Comparison of ENCODE assay signal across 1 fruit fly cellular context in genomic region chr3L:8823730-8824374, dm6.
TF ChIP-seq lines count a peak whose summit lies in the region.

No protein-coding gene starts in this region.

TF ChIP-seq in whole organism, embryonic, 481 proteins besides CTCF, POLR2A, EP300 and RAD21 (continued from another document and continues in another):
- TF ChIP-seq hth (optimal IDR thresholded peaks at IDR 0.05; lab: Kevin White, UChicago) (no peak), CG14014 (GFP tag; IDR thresholded peaks at IDR 0.05; lab: Robert Waterston, UW) (0 out of 2 replicates have a peak, but pooled peaks have one; percentile 22), CG5180 (GFP tag; optimal IDR thresholded peaks at IDR 0.05; lab: Kevin White, UChicago) (no peak), Nf-YB (GFP tag; optimal IDR thresholded peaks at IDR 0.05; lab: Kevin White, UChicago) (no peak), tup (GFP tag; optimal IDR thresholded peaks at IDR 0.05; lab: Kevin White, UChicago) (no peak), CG7357 (GFP tag; IDR thresholded peaks at IDR 0.05; lab: Robert Waterston, UW) (peak; percentile 39; the same call in 1 of the 3 replicates), insv (GFP tag; optimal IDR thresholded peaks at IDR 0.05; lab: Kevin White, UChicago) (peak in 1 of 2 experiments; percentile 25), Jarid2 (GFP tag; optimal IDR thresholded peaks at IDR 0.05; lab: Kevin White, UChicago) (no peak), Spps (tag; optimal IDR thresholded peaks at IDR 0.05; lab: Kevin White, UChicago) (peak; percentile 37), Neu2 (GFP tag; optimal IDR thresholded peaks at IDR 0.05; lab: Kevin White, UChicago; ENCODE audit: borderline replicate concordance) (no peak), dan (GFP tag; IDR thresholded peaks at IDR 0.05; lab: Robert Waterston, UW) (no peak), Hr3 (GFP tag; optimal IDR thresholded peaks at IDR 0.05; lab: Kevin White, UChicago) (peak; percentile 44), MESR4 (GFP tag; optimal IDR thresholded peaks at IDR 0.05; lab: Kevin White, UChicago) (no peak), CG10274 (GFP tag; optimal IDR thresholded peaks at IDR 0.05; lab: Kevin White, UChicago) (no peak), CG14965 (GFP tag; optimal IDR thresholded peaks at IDR 0.05; lab: Kevin White, UChicago; ENCODE audit: borderline replicate concordance) (no peak), vvl (GFP tag; IDR thresholded peaks at IDR 0.05; lab: Robert Waterston, UW) (peak; percentile 55), CG11398 (GFP tag; optimal IDR thresholded peaks at IDR 0.05; lab: Kevin White, UChicago) (no peak), corto (GFP tag; optimal IDR thresholded peaks at IDR 0.05; lab: Kevin White, UChicago) (no peak), CG4820 (GFP tag; optimal IDR thresholded peaks at IDR 0.05; lab: Kevin White, UChicago) (peak; percentile 36), C15 (GFP tag; IDR thresholded peaks at IDR 0.05; lab: Robert Waterston, UW) (no peak), CG17385 (GFP tag; optimal IDR thresholded peaks at IDR 0.05; lab: Kevin White, UChicago) (peak; percentile 41), prd (optimal IDR thresholded peaks at IDR 0.05; lab: Kevin White, UChicago) (no peak), prd (GFP tag; IDR thresholded peaks at IDR 0.05; lab: Robert Waterston, UW) (peak; percentile 58), btn (GFP tag; optimal IDR thresholded peaks at IDR 0.05; lab: Kevin White, UChicago) (no peak), hkb (optimal IDR thresholded peaks at IDR 0.05; lab: Kevin White, UChicago) (no peak), hkb (GFP tag; IDR thresholded peaks at IDR 0.05; lab: Robert Waterston, UW) (peak; percentile 32; the same call in 1 of the 2 replicates), mam (GFP tag; optimal IDR thresholded peaks at IDR 0.05; lab: Kevin White, UChicago) (no peak), hb (GFP tag; IDR thresholded peaks at IDR 0.05; lab: Robert Waterston, UW; ENCODE audit: partially characterized antibody) (no peak), mirr (GFP tag; optimal IDR thresholded peaks at IDR 0.05; lab: Kevin White, UChicago) (no peak), Bdp1 (GFP tag; optimal IDR thresholded peaks at IDR 0.05; lab: Kevin White, UChicago) (no peak), ato (GFP tag; IDR thresholded peaks at IDR 0.05; lab: Robert Waterston, UW; ENCODE audit: partially characterized antibody) (no peak), D (optimal IDR thresholded peaks at IDR 0.05; lab: Kevin White, UChicago) (no peak), D (GFP tag; optimal IDR thresholded peaks at IDR 0.05; lab: Kevin White, UChicago) (peak; percentile 45), CG4360 (GFP tag; IDR thresholded peaks at IDR 0.05; lab: Robert Waterston, UW) (no peak), ham (GFP tag; IDR thresholded peaks at IDR 0.05; lab: Robert Waterston, UW) (no peak), salm (tag; optimal IDR thresholded peaks at IDR 0.05; lab: Kevin White, UChicago) (no peak), CG8290 (GFP tag; optimal IDR thresholded peaks at IDR 0.05; lab: Kevin White, UChicago) (no peak), CG8290 (tag; optimal IDR thresholded peaks at IDR 0.05; lab: Kevin White, UChicago) (peak in 1 of 2 experiments; percentile 46), phol (tag; optimal IDR thresholded peaks at IDR 0.05; lab: Kevin White, UChicago) (peak; percentile 56), Elba2 (GFP tag; optimal IDR thresholded peaks at IDR 0.05; lab: Kevin White, UChicago) (no peak), CG2116 (GFP tag; optimal IDR thresholded peaks at IDR 0.05; lab: Kevin White, UChicago) (no peak), h (optimal IDR thresholded peaks at IDR 0.05; lab: Kevin White, UChicago) (no peak), H2.0 (GFP tag; IDR thresholded peaks at IDR 0.05; lab: Robert Waterston, UW) (no peak), ac (GFP tag; optimal IDR thresholded peaks at IDR 0.05; lab: Kevin White, UChicago) (no peak), Chrac-16 (GFP tag; optimal IDR thresholded peaks at IDR 0.05; lab: Kevin White, UChicago) (peak; percentile 7), wek (GFP tag; optimal IDR thresholded peaks at IDR 0.05; lab: Kevin White, UChicago) (no peak), slbo (GFP tag; IDR thresholded peaks at IDR 0.05; lab: Robert Waterston, UW) (peak; percentile 73), CG10366 (GFP tag; IDR thresholded peaks at IDR 0.05; lab: Robert Waterston, UW) (peak; percentile 31; the same call in 1 of the 2 replicates), Kr (GFP tag; optimal IDR thresholded peaks at IDR 0.05; lab: Kevin White, UChicago) (no peak), vnd (GFP tag; IDR thresholded peaks at IDR 0.05; lab: Robert Waterston, UW; ENCODE audit: partially characterized antibody) (no peak), Gug (GFP tag; IDR thresholded peaks at IDR 0.05; lab: Robert Waterston, UW) (peak; percentile 44; the same call in 1 of the 4 replicates), lola (GFP tag; optimal IDR thresholded peaks at IDR 0.05; lab: Kevin White, UChicago) (peak in 1 of 3 experiments; percentile 52), pum (GFP tag; optimal IDR thresholded peaks at IDR 0.05; lab: Kevin White, UChicago) (no peak), CG43689 (GFP tag; IDR thresholded peaks at IDR 0.05; lab: Robert Waterston, UW) (no peak), CG7987 (GFP tag; optimal IDR thresholded peaks at IDR 0.05; lab: Kevin White, UChicago) (no peak), CoRest (tag; optimal IDR thresholded peaks at IDR 0.05; lab: Kevin White, UChicago) (peak; percentile 46), abd-A (tag; optimal IDR thresholded peaks at IDR 0.05; lab: Kevin White, UChicago) (no peak), bcd (GFP tag; optimal IDR thresholded peaks at IDR 0.05; lab: Kevin White, UChicago) (peak; percentile 48), CG13894 (tag; optimal IDR thresholded peaks at IDR 0.05; lab: Kevin White, UChicago) (no peak), NfI (GFP tag; optimal IDR thresholded peaks at IDR 0.05; lab: Kevin White, UChicago) (peak; percentile 38), CG17802 (tag; optimal IDR thresholded peaks at IDR 0.05; lab: Kevin White, UChicago) (no peak), tx (GFP tag; optimal IDR thresholded peaks at IDR 0.05; lab: Kevin White, UChicago) (no peak), Dip2 (GFP tag; IDR thresholded peaks at IDR 0.05; lab: Robert Waterston, UW) (no peak), chm (GFP tag; IDR thresholded peaks at IDR 0.05; lab: Robert Waterston, UW) (no peak), Fer1 (GFP tag; optimal IDR thresholded peaks at IDR 0.05; lab: Kevin White, UChicago) (no peak), gt (GFP tag; IDR thresholded peaks at IDR 0.05; lab: Robert Waterston, UW) (no peak), CG12219 (GFP tag; optimal IDR thresholded peaks at IDR 0.05; lab: Kevin White, UChicago) (peak; percentile 32), CG1233 (GFP tag; optimal IDR thresholded peaks at IDR 0.05; lab: Kevin White, UChicago) (no peak), dysf (GFP tag; IDR thresholded peaks at IDR 0.05; lab: Robert Waterston, UW) (peak; percentile 40; the same call in 1 of the 3 replicates), Med (GFP tag; lab: Kevin White, UChicago) (no peak), CG1602 (GFP tag; optimal IDR thresholded peaks at IDR 0.05; lab: Kevin White, UChicago) (peak; percentile 44), sna (GFP tag; IDR thresholded peaks at IDR 0.05; lab: Robert Waterston, UW; ENCODE audit: partially characterized antibody) (no peak), CG4282 (GFP tag; optimal IDR thresholded peaks at IDR 0.05; lab: Kevin White, UChicago) (no peak), dimm (GFP tag; IDR thresholded peaks at IDR 0.05; lab: Robert Waterston, UW) (0 out of 2 replicates have a peak, but pooled peaks have one; percentile 17), CG14441 (GFP tag; IDR thresholded peaks at IDR 0.05; lab: Robert Waterston, UW) (no peak), sqz (GFP tag; optimal IDR thresholded peaks at IDR 0.05; lab: Kevin White, UChicago) (no peak), CG11695 (GFP tag; IDR thresholded peaks at IDR 0.05; lab: Robert Waterston, UW) (0 out of 3 replicates have a peak, but pooled peaks have one; percentile 19), Ravus (GFP tag; IDR thresholded peaks at IDR 0.05; lab: Robert Waterston, UW) (no peak), CG16779 (GFP tag; IDR thresholded peaks at IDR 0.05; lab: Robert Waterston, UW) (no peak), z (GFP tag; IDR thresholded peaks at IDR 0.05; lab: Robert Waterston, UW) (peak; percentile 43; the same call in 1 of the 3 replicates), pan (optimal IDR thresholded peaks at IDR 0.05; lab: Kevin White, UChicago) (no peak), pan (GFP tag; optimal IDR thresholded peaks at IDR 0.05 in 1 of 2, IDR thresholded peaks at IDR 0.05 in 1 of 2) (peak in 1 of 2 experiments; percentile 43), sob (GFP tag; IDR thresholded peaks at IDR 0.05; lab: Robert Waterston, UW) (0 out of 2 replicates have a peak, but pooled peaks have one; percentile 48), cato (GFP tag; optimal IDR thresholded peaks at IDR 0.05; lab: Kevin White, UChicago; ENCODE audit: borderline replicate concordance) (no peak), CG9876 (GFP tag; optimal IDR thresholded peaks at IDR 0.05; lab: Kevin White, UChicago) (no peak), gem (tag; optimal IDR thresholded peaks at IDR 0.05; lab: Kevin White, UChicago) (peak; percentile 55), CG33557 (GFP tag; optimal IDR thresholded peaks at IDR 0.05; lab: Kevin White, UChicago) (no peak), HmgZ (tag; optimal IDR thresholded peaks at IDR 0.05; lab: Kevin White, UChicago) (no peak), bbx (GFP tag; IDR thresholded peaks at IDR 0.05; lab: Robert Waterston, UW; ENCODE audit: partially characterized antibody) (no peak), CG13624 (GFP tag; optimal IDR thresholded peaks at IDR 0.05; lab: Kevin White, UChicago) (no peak), Dp (GFP tag; optimal IDR thresholded peaks at IDR 0.05; lab: Kevin White, UChicago) (no peak), trh (GFP tag; optimal IDR thresholded peaks at IDR 0.05; lab: Kevin White, UChicago) (no peak), CG13123 (GFP tag; optimal IDR thresholded peaks at IDR 0.05; lab: Kevin White, UChicago) (no peak), sug (tag; optimal IDR thresholded peaks at IDR 0.05; lab: Kevin White, UChicago) (no peak), Tbp (GFP tag; optimal IDR thresholded peaks at IDR 0.05; lab: Kevin White, UChicago) (no peak), mld (GFP tag; IDR thresholded peaks at IDR 0.05; lab: Robert Waterston, UW; ENCODE audit: partially characterized antibody) (no peak), CG10654 (GFP tag; optimal IDR thresholded peaks at IDR 0.05; lab: Kevin White, UChicago) (no peak), onecut (GFP tag; IDR thresholded peaks at IDR 0.05; lab: Robert Waterston, UW) (peak; percentile 36), ranshi (GFP tag; IDR thresholded peaks at IDR 0.05; lab: Robert Waterston, UW) (peak; percentile 54), CG31441 (GFP tag; IDR thresholded peaks at IDR 0.05; lab: Robert Waterston, UW) (peak; percentile 42), CG10979 (tag; optimal IDR thresholded peaks at IDR 0.05; lab: Kevin White, UChicago) (peak; percentile 79), CG6272 (GFP tag; IDR thresholded peaks at IDR 0.05; lab: Robert Waterston, UW) (no peak), CG31388 (GFP tag; optimal IDR thresholded peaks at IDR 0.05; lab: Kevin White, UChicago) (no peak), CG6683 (GFP tag; optimal IDR thresholded peaks at IDR 0.05; lab: Kevin White, UChicago) (no peak), CG11696 (GFP tag; IDR thresholded peaks at IDR 0.05; lab: Robert Waterston, UW) (no peak), CG10462 (GFP tag; optimal IDR thresholded peaks at IDR 0.05; lab: Kevin White, UChicago) (no peak), CG32532 (GFP tag; IDR thresholded peaks at IDR 0.05; lab: Robert Waterston, UW) (peak; percentile 44; the same call in 1 of the 2 replicates), tin (GFP tag; optimal IDR thresholded peaks at IDR 0.05; lab: Kevin White, UChicago) (peak; percentile 46), MTF-1 (GFP tag; optimal IDR thresholded peaks at IDR 0.05; lab: Kevin White, UChicago; ENCODE audit: borderline replicate concordance) (no peak), Hand (GFP tag; optimal IDR thresholded peaks at IDR 0.05; lab: Kevin White, UChicago) (no peak), CG1792 (GFP tag; optimal IDR thresholded peaks at IDR 0.05; lab: Kevin White, UChicago) (peak; percentile 30), CG30431 (GFP tag; optimal IDR thresholded peaks at IDR 0.05; lab: Kevin White, UChicago) (peak; percentile 29), CG16813 (GFP tag; IDR thresholded peaks at IDR 0.05; lab: Robert Waterston, UW; ENCODE audit: partially characterized antibody) (no peak), usp (GFP tag; optimal IDR thresholded peaks at IDR 0.05; lab: Kevin White, UChicago) (no peak), Hr51 (GFP tag; optimal IDR thresholded peaks at IDR 0.05; lab: Kevin White, UChicago) (peak in 1 of 2 experiments; percentile 47), CG1647 (GFP tag; optimal IDR thresholded peaks at IDR 0.05; lab: Kevin White, UChicago) (no peak), odd (GFP tag; optimal IDR thresholded peaks at IDR 0.05; lab: Kevin White, UChicago) (no peak), schlank (tag; optimal IDR thresholded peaks at IDR 0.05; lab: Kevin White, UChicago) (no peak), CG6813 (GFP tag; optimal IDR thresholded peaks at IDR 0.05; lab: Kevin White, UChicago) (no peak), CG17612 (GFP tag; IDR thresholded peaks at IDR 0.05; lab: Robert Waterston, UW) (0 out of 2 replicates have a peak, but pooled peaks have one; percentile 27), chn (GFP tag; optimal IDR thresholded peaks at IDR 0.05; lab: Kevin White, UChicago) (peak; percentile 51), tna (GFP tag; IDR thresholded peaks at IDR 0.05; lab: Robert Waterston, UW; ENCODE audit: partially characterized antibody) (no peak), CG15514 (GFP tag; optimal IDR thresholded peaks at IDR 0.05; lab: Kevin White, UChicago) (peak; percentile 2), chinmo (GFP tag; IDR thresholded peaks at IDR 0.05; lab: Robert Waterston, UW; ENCODE audit: partially characterized antibody) (no peak), Sox102F (GFP tag; optimal IDR thresholded peaks at IDR 0.05; lab: Kevin White, UChicago) (peak; percentile 56), disco-r (GFP tag; optimal IDR thresholded peaks at IDR 0.05; lab: Kevin White, UChicago) (no peak), CG4424 (GFP tag; optimal IDR thresholded peaks at IDR 0.05; lab: Kevin White, UChicago) (peak; percentile 31), gro (GFP tag; optimal IDR thresholded peaks at IDR 0.05; lab: Kevin White, UChicago) (no peak), twi (tag; optimal IDR thresholded peaks at IDR 0.05; lab: Kevin White, UChicago) (peak; percentile 11), unc-4 (GFP tag; IDR thresholded peaks at IDR 0.05; lab: Robert Waterston, UW; ENCODE audit: partially characterized antibody) (no peak), CG13775 (GFP tag; optimal IDR thresholded peaks at IDR 0.05; lab: Kevin White, UChicago) (peak; percentile 46), CG14667 (GFP tag; IDR thresholded peaks at IDR 0.05; lab: Robert Waterston, UW) (no peak), TFAM (GFP tag; optimal IDR thresholded peaks at IDR 0.05; lab: Kevin White, UChicago) (no peak)
